Worm (Caenorhabditis elegans) whole organism, L1 larva: Measurements from ENCODE around the gene wrm-1.

ENCODE experiments used
- dpl-1 ChIP-seq, 3 experiments: fragments of 150-350 bp in 2 of 3; sonication (generic microtip) in 1 of 3; optimal IDR thresholded peaks; 2 replicates each; lab custom pipeline; 2014 to 2017; ENCODE audit warnings: missing biosample characterization in 3 of 3, missing genetic modification characterization in 3 of 3, missing genetic modification reagents in 3 of 3
- lin-15B ChIP-seq: fragments of 150-350 bp; sonication (generic microtip); optimal IDR thresholded peaks from 3 replicates; lab custom pipeline; 2014; ENCODE audit warnings: missing biosample characterization, missing genetic modification characterization
- pag-3 ChIP-seq: sonication (generic microtip); optimal IDR thresholded peaks from 2 replicates; lab custom pipeline; 2017; ENCODE audit warnings: missing genetic modification characterization, mild to moderate bottlenecking, missing compliant biosample characterization, antibody characterized with exemption, borderline replicate concordance; ENCODE audit not compliant: insufficient read depth

ce11 chrIII:5730980-5731636 is 8.5 kb downstream of the wrm-1 start, which contains the start of the genes B0244.9 and B0244.7:
- no peak for TF ChIP-seq dpl-1 (GFP tag; optimal IDR thresholded peaks at IDR 0.05; lab: Kevin White, UChicago)
- no peak for TF ChIP-seq lin-15B (tag; lab: Kevin White, UChicago)
- no peak for TF ChIP-seq pag-3 (tag; lab: Kevin White, UChicago)
